Fruit fly (Drosophila melanogaster) whole organism, embryonic: ENCODE data around the gene Caf1-55.

Source experiments
- B-H2 ChIP-seq: fragments of 200-800 bp; sonication (Bioruptor generic); optimal IDR thresholded peaks from 2 replicates; lab custom pipeline; 2018; ENCODE audit warnings: missing biosample characterization, mild to moderate bottlenecking, missing genetic modification characterization
- C15 ChIP-seq: fragments of 200-800 bp; sonication (Bioruptor generic); IDR thresholded peaks from 3 replicates; pipeline ENCODE4 v1.3.6; 2022; ENCODE audit warnings: missing biosample characterization, missing genetic modification characterization
- CG10209 ChIP-seq: fragments of 200-800 bp; sonication (Bioruptor generic); optimal IDR thresholded peaks from 3 replicates; lab custom pipeline; 2017; ENCODE audit warnings: missing biosample characterization, mild to moderate bottlenecking, missing genetic modification characterization, missing genetic modification reagents
- CG1024 ChIP-seq: fragments of 200-800 bp; sonication (Bioruptor generic); IDR thresholded peaks from 2 replicates; pipeline ENCODE4 v1.3.6; 2022; ENCODE audit warnings: missing biosample characterization, missing genetic modification characterization
- CG10462 ChIP-seq: fragments of 200-800 bp; sonication (Bioruptor generic); optimal IDR thresholded peaks from 2 replicates; lab custom pipeline; 2016; ENCODE audit warnings: missing biosample characterization, missing genetic modification characterization
- CG10959 ChIP-seq: fragments of 200-800 bp; sonication (Bioruptor generic); IDR thresholded peaks from 2 replicates; pipeline ENCODE4 v1.3.6; 2022; ENCODE audit warnings: missing biosample characterization, missing genetic modification characterization
- CG11695 ChIP-seq: fragments of 200-800 bp; sonication (Bioruptor generic); IDR thresholded peaks from 3 replicates; pipeline ENCODE4 v1.3.6; 2022; ENCODE audit warnings: missing biosample characterization, missing genetic modification characterization
- CG11696 ChIP-seq: fragments of 200-800 bp; sonication (Bioruptor generic); IDR thresholded peaks from 2 replicates; pipeline ENCODE4 v1.3.6; 2022; ENCODE audit warnings: missing biosample characterization, missing genetic modification characterization
- CG12155 ChIP-seq: fragments of 200-800 bp; sonication (Bioruptor generic); optimal IDR thresholded peaks from 3 replicates; lab custom pipeline; 2016; ENCODE audit warnings: missing biosample characterization, missing genetic modification characterization
- CG13424 ChIP-seq: fragments of 200-800 bp; sonication (Bioruptor generic); optimal IDR thresholded peaks from 2 replicates; lab custom pipeline; 2019; ENCODE audit warnings: missing biosample characterization, mild to moderate bottlenecking, missing genetic modification characterization, moderate library complexity
- CG14710 ChIP-seq: fragments of 200-800 bp; sonication (Bioruptor generic); optimal IDR thresholded peaks from 3 replicates; lab custom pipeline; 2019; ENCODE audit warnings: missing biosample characterization, mild to moderate bottlenecking, missing genetic modification characterization, moderate library complexity
- CG15011 ChIP-seq: fragments of 200-800 bp; sonication (Bioruptor generic); optimal IDR thresholded peaks from 3 replicates; lab custom pipeline; 2018; ENCODE audit warnings: missing biosample characterization, mild to moderate bottlenecking, missing genetic modification characterization
- CG17359 ChIP-seq: fragments of 200-800 bp; sonication (Bioruptor generic); optimal IDR thresholded peaks from 3 replicates; lab custom pipeline; 2018; ENCODE audit warnings: missing biosample characterization, mild to moderate bottlenecking, missing genetic modification characterization, moderate library complexity
- CG18476 ChIP-seq: fragments of 200-800 bp; sonication (Bioruptor generic); optimal IDR thresholded peaks from 2 replicates; lab custom pipeline; 2016; ENCODE audit warnings: missing biosample characterization, mild to moderate bottlenecking, missing genetic modification characterization
- CG3726 ChIP-seq: fragments of 200-800 bp; sonication (Bioruptor generic); IDR thresholded peaks from 3 replicates; pipeline ENCODE4, ENCODE4 v1.3.6; 2022; ENCODE audit warnings: missing biosample characterization, missing genetic modification characterization
- CG43689 ChIP-seq: fragments of 200-800 bp; sonication (Bioruptor generic); IDR thresholded peaks from 2 replicates; pipeline ENCODE4 v1.3.6; 2022; ENCODE audit warnings: missing biosample characterization, missing genetic modification characterization
- CG4730 ChIP-seq: fragments of 200-800 bp; sonication (Bioruptor generic); IDR thresholded peaks from 2 replicates; pipeline ENCODE4 v1.3.6; 2022; ENCODE audit warnings: missing biosample characterization, missing genetic modification characterization
- CG6175 ChIP-seq: fragments of 200-800 bp; sonication (Bioruptor generic); IDR thresholded peaks from 3 replicates; pipeline ENCODE4 v1.3.6; 2022; ENCODE audit warnings: missing biosample characterization, missing genetic modification characterization
- CG9215 ChIP-seq: fragments of 200-800 bp; sonication (Bioruptor generic); IDR thresholded peaks from 2 replicates; pipeline ENCODE4 v1.3.6; 2022; ENCODE audit warnings: missing biosample characterization, missing genetic modification characterization
- CG9817 ChIP-seq: fragments of 200-800 bp; sonication (Bioruptor generic); optimal IDR thresholded peaks from 2 replicates; lab custom pipeline; 2018; ENCODE audit warnings: missing biosample characterization, mild to moderate bottlenecking, missing genetic modification characterization, moderate library complexity
- CG9876 ChIP-seq: fragments of 200-800 bp; sonication (Bioruptor generic); optimal IDR thresholded peaks from 2 replicates; lab custom pipeline; 2016; ENCODE audit warnings: missing biosample characterization, missing genetic modification characterization
- Chrac-16 ChIP-seq: fragments of 200-800 bp; sonication (Bioruptor generic); optimal IDR thresholded peaks from 3 replicates; lab custom pipeline; 2016; ENCODE audit warnings: missing biosample characterization, missing genetic modification characterization
- D19B ChIP-seq: fragments of 200-800 bp; sonication (Bioruptor generic); optimal IDR thresholded peaks from 2 replicates; lab custom pipeline; 2017; ENCODE audit warnings: missing biosample characterization, mild to moderate bottlenecking, missing genetic modification characterization
- Dip3 ChIP-seq: fragments of 200-800 bp; sonication (Bioruptor generic); optimal IDR thresholded peaks from 3 replicates; lab custom pipeline; 2016; ENCODE audit warnings: missing biosample characterization, missing genetic modification characterization
- Ets97D ChIP-seq: fragments of 200-800 bp; sonication (Bioruptor generic); optimal IDR thresholded peaks from 3 replicates; lab custom pipeline; 2016; ENCODE audit warnings: missing biosample characterization, missing genetic modification characterization
- NK7.1 ChIP-seq: fragments of 200-800 bp; sonication (Bioruptor generic); optimal IDR thresholded peaks from 3 replicates; lab custom pipeline; 2016; ENCODE audit warnings: missing biosample characterization, missing genetic modification characterization
- Neu2 ChIP-seq: fragments of 200-800 bp; sonication (Bioruptor generic); optimal IDR thresholded peaks from 3 replicates; lab custom pipeline; 2016; ENCODE audit warnings: missing biosample characterization, missing genetic modification characterization, borderline replicate concordance
- Nf-YC ChIP-seq: fragments of 200-800 bp; optimal IDR thresholded peaks from 3 replicates; lab custom pipeline; 2019; ENCODE audit warnings: missing biosample characterization, mild to moderate bottlenecking, missing genetic modification characterization, moderate library complexity
- Tbp ChIP-seq: fragments of >200 bp; optimal IDR thresholded peaks from 2 replicates; lab custom pipeline; 2018; ENCODE audit warnings: missing biosample characterization, missing genetic modification characterization
- YL-1 ChIP-seq: fragments of 200-800 bp; sonication (Bioruptor generic); optimal IDR thresholded peaks from 3 replicates; lab custom pipeline; 2017; ENCODE audit warnings: missing biosample characterization, mild to moderate bottlenecking, missing genetic modification characterization
- ab ChIP-seq: fragments of 200-800 bp; sonication (Bioruptor generic); optimal IDR thresholded peaks from 2 replicates; lab custom pipeline; 2016; ENCODE audit warnings: missing biosample characterization, missing genetic modification characterization
- abd-A ChIP-seq: fragments of 200-800 bp; sonication (Bioruptor generic); optimal IDR thresholded peaks from 3 replicates; lab custom pipeline; 2019; ENCODE audit warnings: missing biosample characterization, mild to moderate bottlenecking, missing genetic modification characterization, moderate library complexity
- al ChIP-seq: fragments of 200-800 bp; sonication (Bioruptor generic); IDR thresholded peaks from 2 replicates; pipeline ENCODE4 v1.3.6; 2022; ENCODE audit warnings: missing biosample characterization, missing genetic modification characterization
- cato ChIP-seq: fragments of 200-800 bp; sonication (Bioruptor generic); optimal IDR thresholded peaks from 2 replicates; lab custom pipeline; 2016; ENCODE audit warnings: missing biosample characterization, missing genetic modification characterization, borderline replicate concordance
- crol ChIP-seq: fragments of 200-800 bp; sonication (Bioruptor generic); IDR thresholded peaks from 2 replicates; pipeline ENCODE4 v1.3.6; 2022; ENCODE audit warnings: missing biosample characterization, missing genetic modification characterization
- dysf ChIP-seq: fragments of 200-800 bp; sonication (Bioruptor generic); IDR thresholded peaks from 3 replicates; pipeline ENCODE4 v1.3.6; 2022; ENCODE audit warnings: missing biosample characterization, missing genetic modification characterization
- eyg ChIP-seq: fragments of 200-800 bp; sonication (Bioruptor generic); optimal IDR thresholded peaks from 3 replicates; lab custom pipeline; 2016; ENCODE audit warnings: missing biosample characterization, missing genetic modification characterization
- fru ChIP-seq: fragments of >200 bp; optimal IDR thresholded peaks from 2 replicates; lab custom pipeline; 2017
- gt ChIP-seq: fragments of 200-800 bp; sonication (Bioruptor generic); IDR thresholded peaks from 2 replicates; pipeline ENCODE4 v1.3.6; 2022; ENCODE audit warnings: missing biosample characterization, missing genetic modification characterization
- ind ChIP-seq: fragments of 200-800 bp; sonication (Bioruptor generic); optimal IDR thresholded peaks from 3 replicates; lab custom pipeline; 2016; ENCODE audit warnings: missing biosample characterization, missing genetic modification characterization
- lola ChIP-seq, 3 experiments: fragments of >200 bp in 2 of 3; fragments of 200-800 bp in 1 of 3; sonication (Bioruptor generic) in 1 of 3; optimal IDR thresholded peaks; 2 replicates each; lab custom pipeline; 2017 to 2019; ENCODE audit warnings: missing biosample characterization in 3 of 3, missing genetic modification characterization in 3 of 3, mild to moderate bottlenecking in 1 of 3, moderate library complexity in 1 of 3
- odd ChIP-seq: fragments of 200-800 bp; sonication (Bioruptor generic); optimal IDR thresholded peaks from 2 replicates; lab custom pipeline; 2017; ENCODE audit warnings: missing biosample characterization, mild to moderate bottlenecking, missing genetic modification characterization
- onecut ChIP-seq: fragments of 200-800 bp; sonication (Bioruptor generic); IDR thresholded peaks from 2 replicates; pipeline ENCODE4 v1.3.6; 2022; ENCODE audit warnings: missing biosample characterization, missing genetic modification characterization
- run ChIP-seq: fragments of 200-800 bp; sonication (Bioruptor generic); optimal IDR thresholded peaks from 3 replicates; lab custom pipeline; 2018; ENCODE audit warnings: missing biosample characterization, mild to moderate bottlenecking, missing genetic modification characterization
- salm ChIP-seq: fragments of 200-800 bp; sonication (Bioruptor generic); optimal IDR thresholded peaks from 2 replicates; lab custom pipeline; 2018; ENCODE audit warnings: missing biosample characterization, mild to moderate bottlenecking, missing genetic modification characterization
- shn ChIP-seq: fragments of 200-800 bp; sonication (Bioruptor generic); optimal IDR thresholded peaks from 3 replicates; lab custom pipeline; 2016; ENCODE audit warnings: missing biosample characterization, missing genetic modification characterization
- sqz ChIP-seq: fragments of 200-800 bp; sonication (Bioruptor generic); optimal IDR thresholded peaks from 3 replicates; lab custom pipeline; 2018; ENCODE audit warnings: missing biosample characterization, mild to moderate bottlenecking, missing genetic modification characterization
- tna ChIP-seq: fragments of 200-800 bp; sonication (Bioruptor generic); IDR thresholded peaks from 2 replicates; pipeline ENCODE4 v1.3.6; 2022; ENCODE audit warnings: missing biosample characterization, missing genetic modification characterization; ENCODE audit not compliant: partially characterized antibody
- tup ChIP-seq: fragments of 200-800 bp; sonication (Bioruptor generic); optimal IDR thresholded peaks from 2 replicates; lab custom pipeline; 2016; ENCODE audit warnings: missing biosample characterization, mild to moderate bottlenecking, missing genetic modification characterization, moderate library complexity
- unc-4 ChIP-seq: fragments of 200-800 bp; sonication (Bioruptor generic); IDR thresholded peaks from 2 replicates; pipeline ENCODE4 v1.3.6; 2022; ENCODE audit warnings: missing biosample characterization, missing genetic modification characterization; ENCODE audit not compliant: partially characterized antibody

The Caf1-55 gene

DNA sequence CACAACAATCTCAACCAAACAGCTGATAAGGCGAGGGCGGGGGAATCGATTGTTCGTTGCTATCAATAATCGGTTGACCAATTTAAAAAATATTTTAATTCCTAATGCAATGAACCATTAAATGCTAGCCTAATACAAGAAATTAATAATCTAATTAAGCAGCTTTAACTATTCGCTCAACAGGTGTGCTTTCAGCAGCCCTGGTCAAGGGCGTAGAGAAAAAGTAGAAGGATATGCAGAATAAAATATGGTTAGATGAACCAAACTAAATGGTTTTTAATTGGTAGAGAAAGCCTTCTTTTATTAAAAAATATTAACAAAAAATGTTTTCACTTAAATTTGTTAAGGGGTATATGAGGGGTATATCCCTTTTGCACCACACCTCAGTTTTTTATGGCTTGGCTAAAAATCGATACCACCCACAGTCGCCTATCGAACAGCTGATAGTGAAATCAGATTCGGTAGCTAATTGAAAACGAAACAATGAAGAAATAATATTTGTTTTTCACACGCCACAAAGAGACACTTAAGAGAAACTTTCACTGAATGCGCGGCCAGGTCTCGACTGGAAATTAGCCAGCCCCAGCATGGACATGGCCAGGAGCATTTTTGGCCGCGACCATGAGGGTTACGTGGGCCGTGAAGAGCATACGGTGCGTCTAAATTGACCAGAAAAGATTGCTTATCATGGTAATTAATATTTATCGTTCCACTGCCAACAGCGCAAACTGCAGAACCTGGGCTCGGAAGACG lies 6.4 kb upstream of the Caf1-55 start, which contains the start of the genes SIDL and CG12241 (continued):
- TF ChIP-seq CG14710 (peak; percentile 73), Nf-YC (tag; lab: Kevin White, UChicago) (peak; percentile 65), dysf (peak; percentile 96), Chrac-16 (GFP tag; lab: Kevin White, UChicago) (peak; percentile 63), C15 (GFP tag; lab: Robert Waterston, UW) (peak; percentile 80; the same call in 2 of the 3 replicates), odd (GFP tag; lab: Kevin White, UChicago) (no peak), shn (GFP tag; lab: Kevin White, UChicago) (peak; percentile 21), CG18476 (GFP tag; lab: Kevin White, UChicago) (peak; percentile 86), CG43689 (GFP tag; lab: Robert Waterston, UW) (no peak), CG12155 (GFP tag; lab: Kevin White, UChicago) (peak; percentile 60), B-H2 (GFP tag; lab: Kevin White, UChicago) (peak; percentile 32), cato (GFP tag; lab: Kevin White, UChicago) (peak; percentile 17), CG15011 (GFP tag; lab: Kevin White, UChicago) (no peak), D19B (GFP tag; lab: Kevin White, UChicago) (peak; percentile 90), CG9215 (GFP tag; lab: Robert Waterston, UW) (peak; percentile 90), CG10462 (GFP tag; lab: Kevin White, UChicago) (peak; percentile 17), sqz (GFP tag; lab: Kevin White, UChicago) (no peak), onecut (peak; percentile 96), eyg (GFP tag; lab: Kevin White, UChicago) (peak; percentile 51), run (no peak), CG3726 (GFP tag; lab: Robert Waterston, UW) (peak; percentile 79; the same call in 2 of the 3 replicates), Neu2 (peak; percentile 21), CG10959 (peak; percentile 63), CG13424 (tag; lab: Kevin White, UChicago) (peak; percentile 51), crol (GFP tag; lab: Robert Waterston, UW) (peak; percentile 31; the same call in 1 of the 2 replicates), tup (GFP tag; lab: Kevin White, UChicago) (no peak), abd-A (tag; lab: Kevin White, UChicago) (no peak), CG6175 (peak; percentile 85), CG11696 (GFP tag; lab: Robert Waterston, UW) (peak; percentile 88), tna (GFP tag; lab: Robert Waterston, UW) (no peak), unc-4 (GFP tag; lab: Robert Waterston, UW) (0 out of 2 replicates have a peak, but pooled peaks have one; percentile 44), ind (GFP tag; lab: Kevin White, UChicago) (peak; percentile 88), CG17359 (tag; lab: Kevin White, UChicago) (peak; percentile 83), CG10209 (GFP tag; lab: Kevin White, UChicago) (peak; percentile 61), fru (lab: Kevin White, UChicago) (no peak), YL-1 (GFP tag; lab: Kevin White, UChicago) (peak; percentile 43), ab (GFP tag; lab: Kevin White, UChicago) (no peak), NK7.1 (GFP tag; lab: Kevin White, UChicago) (peak; percentile 73), Tbp (no peak), CG1024 (GFP tag; lab: Robert Waterston, UW) (peak; percentile 87), salm (tag; lab: Kevin White, UChicago) (peak; percentile 23), al (GFP tag; lab: Robert Waterston, UW) (peak; percentile 94), CG11695 (GFP tag; lab: Robert Waterston, UW) (peak; percentile 92), lola (GFP tag; optimal IDR thresholded peaks at IDR 0.05; lab: Kevin White, UChicago) (peak in 1 of 3 experiments; percentile 45), Ets97D (GFP tag; lab: Kevin White, UChicago) (peak; percentile 79), CG9817 (tag; lab: Kevin White, UChicago) (peak; percentile 71), CG9876 (GFP tag; lab: Kevin White, UChicago) (no peak), gt (peak; percentile 76), CG4730 (GFP tag; lab: Robert Waterston, UW) (peak; percentile 92), Dip3 (GFP tag; lab: Kevin White, UChicago) (peak; percentile 74)
